Worm (Caenorhabditis elegans): Measurements from ENCODE around the gene F26D11.12.

- TF ChIP-seq ceh-13 (GFP tag; optimal IDR thresholded peaks at IDR 0.05) (no peak), ceh-36 (tag; optimal IDR thresholded peaks at IDR 0.05) (no peak), ama-1 (optimal IDR thresholded peaks at IDR 0.05) (no peak), scrt-1 (GFP tag; IDR thresholded peaks at IDR 0.05) (no peak), flt-1 (GFP tag; IDR thresholded peaks at IDR 0.05) (no peak), tbx-37 (GFP tag; conservative IDR thresholded peaks at IDR 0.05) (no peak), tra-4 (tag; optimal IDR thresholded peaks at IDR 0.05) (no peak), sea-1 (GFP tag; conservative IDR thresholded peaks at IDR 0.05) (no peak), ets-7 (tag; optimal IDR thresholded peaks at IDR 0.05) (no peak), hnd-1 (tag; optimal IDR thresholded peaks at IDR 0.05) (no peak), aly-1 (tag; optimal IDR thresholded peaks at IDR 0.05) (no peak), hmg-4 (GFP tag; optimal IDR thresholded peaks at IDR 0.05) (no peak), pes-1 (GFP tag; IDR thresholded peaks at IDR 0.05) (no peak)
Measured at ce11 chrV:7928660-7929059, 26.5 kb downstream of the F26D11.12 start, which contains the start of gene srsx-5.

Measured in whole organism, early embryonic.